Worm (Caenorhabditis elegans): ENCODE measurements around the gene C04E6.5.

- TF ChIP-seq dve-1 (tag; optimal IDR thresholded peaks at IDR 0.05) (no peak), ceh-48 (tag; optimal IDR thresholded peaks at IDR 0.05) (no peak), T23F11.4 (GFP tag; optimal IDR thresholded peaks at IDR 0.05) (no peak), C38D4.7 (GFP tag; optimal IDR thresholded peaks at IDR 0.05) (no peak), fkh-10 (GFP tag; optimal IDR thresholded peaks at IDR 0.05) (no peak), pha-4 (tag; optimal IDR thresholded peaks at IDR 0.05) (no peak), sox-2 (GFP tag; IDR thresholded peaks at IDR 0.05) (no peak), nhr-11 (tag; optimal IDR thresholded peaks at IDR 0.05) (no peak), odd-2 (tag; optimal IDR thresholded peaks at IDR 0.05) (no peak)
These were observed 13.1 kb upstream of the C04E6.5 start for ce11 chrV:5888820-5889219.
